Fruit fly (Drosophila melanogaster) whole organism, embryonic: Measurements from ENCODE around the gene Sgp.

Experiments used
- Adf1 ChIP-seq: fragments of 200-800 bp; sonication (Bioruptor generic); IDR thresholded peaks from 2 replicates; pipeline ENCODE4 v1.3.6; 2022; ENCODE audit warnings: missing biosample characterization, missing genetic modification characterization
- Atf6 ChIP-seq: fragments of 200-800 bp; sonication (Bioruptor generic); IDR thresholded peaks from 2 replicates; pipeline ENCODE4 v1.3.6; 2022; ENCODE audit warnings: missing biosample characterization, missing genetic modification characterization
- B-H1 ChIP-seq: fragments of 200-800 bp; sonication (Bioruptor generic); IDR thresholded peaks from 3 replicates; pipeline ENCODE4 v1.3.6; 2022; ENCODE audit warnings: missing biosample characterization, missing genetic modification characterization
- Bteb2 ChIP-seq: fragments of 200-800 bp; sonication (Bioruptor generic); optimal IDR thresholded peaks from 2 replicates; lab custom pipeline; 2016; ENCODE audit warnings: missing biosample characterization, missing genetic modification characterization
- CG10147 ChIP-seq: fragments of 200-800 bp; sonication (Bioruptor generic); optimal IDR thresholded peaks from 2 replicates; lab custom pipeline; 2019; ENCODE audit warnings: missing biosample characterization, mild to moderate bottlenecking, missing genetic modification characterization, moderate library complexity
- CG10274 ChIP-seq: fragments of 200-800 bp; sonication (Bioruptor generic); optimal IDR thresholded peaks from 3 replicates; lab custom pipeline; 2017; ENCODE audit warnings: missing biosample characterization, mild to moderate bottlenecking, missing genetic modification characterization
- CG10543 ChIP-seq: fragments of 200-800 bp; sonication (Bioruptor generic); optimal IDR thresholded peaks from 3 replicates; lab custom pipeline; 2017; ENCODE audit warnings: missing biosample characterization, mild to moderate bottlenecking, missing genetic modification characterization, moderate library complexity
- CG11456 ChIP-seq: fragments of 200-800 bp; sonication (Bioruptor generic); IDR thresholded peaks from 3 replicates; pipeline ENCODE4 v1.3.6; 2022; ENCODE audit warnings: missing biosample characterization, missing genetic modification characterization
- CG12299 ChIP-seq: fragments of 200-800 bp; sonication (Bioruptor generic); optimal IDR thresholded peaks from 2 replicates; lab custom pipeline; 2018; ENCODE audit warnings: missing biosample characterization, mild to moderate bottlenecking, missing genetic modification characterization
- CG12769 ChIP-seq: fragments of 200-800 bp; sonication (Bioruptor generic); optimal IDR thresholded peaks from 2 replicates; lab custom pipeline; 2019; ENCODE audit warnings: missing biosample characterization, mild to moderate bottlenecking, missing genetic modification characterization, moderate library complexity
- CG13287 ChIP-seq: fragments of 200-800 bp; sonication (Bioruptor generic); IDR thresholded peaks from 2 replicates; pipeline ENCODE4 v1.3.6; 2022; ENCODE audit warnings: missing biosample characterization, missing genetic modification characterization; ENCODE audit not compliant: partially characterized antibody
- CG14965 ChIP-seq: fragments of 200-800 bp; sonication (Bioruptor generic); optimal IDR thresholded peaks from 2 replicates; lab custom pipeline; 2016; ENCODE audit warnings: missing biosample characterization, missing genetic modification characterization, borderline replicate concordance
- CG15479 ChIP-seq: fragments of 200-800 bp; sonication (Bioruptor generic); optimal IDR thresholded peaks from 3 replicates; lab custom pipeline; 2019; ENCODE audit warnings: missing biosample characterization, mild to moderate bottlenecking, missing genetic modification characterization, moderate library complexity
- CG1647 ChIP-seq: fragments of 200-800 bp; sonication (Bioruptor generic); optimal IDR thresholded peaks from 3 replicates; lab custom pipeline; 2016; ENCODE audit warnings: missing biosample characterization, missing genetic modification characterization
- CG18599 ChIP-seq: fragments of 200-800 bp; sonication (Bioruptor generic); optimal IDR thresholded peaks from 3 replicates; lab custom pipeline; 2017; ENCODE audit warnings: missing biosample characterization, missing genetic modification characterization, mild to moderate bottlenecking, moderate library complexity, missing genetic modification reagents
- CG18619 ChIP-seq: fragments of 200-800 bp; sonication (Bioruptor generic); optimal IDR thresholded peaks from 3 replicates; lab custom pipeline; 2017; ENCODE audit warnings: missing biosample characterization, mild to moderate bottlenecking, missing genetic modification characterization
- CG2889 ChIP-seq: fragments of 200-800 bp; sonication (Bioruptor generic); IDR thresholded peaks from 3 replicates; pipeline ENCODE4 v1.3.6; 2022; ENCODE audit warnings: missing biosample characterization, missing genetic modification characterization
- CG31365 ChIP-seq: fragments of 200-800 bp; sonication (Bioruptor generic); optimal IDR thresholded peaks from 2 replicates; lab custom pipeline; 2018; ENCODE audit warnings: missing biosample characterization, mild to moderate bottlenecking, missing genetic modification characterization
- CG34224 ChIP-seq: fragments of 200-800 bp; sonication (Bioruptor generic); IDR thresholded peaks from 3 replicates; pipeline ENCODE4 v1.3.6; 2022; ENCODE audit warnings: missing biosample characterization, missing genetic modification characterization; ENCODE audit not compliant: partially characterized antibody
- CG3838 ChIP-seq: fragments of 200-800 bp; sonication (Bioruptor generic); optimal IDR thresholded peaks from 3 replicates; lab custom pipeline; 2016; ENCODE audit warnings: missing biosample characterization, missing genetic modification characterization
- CG4707 ChIP-seq: fragments of 200-800 bp; sonication (Bioruptor generic); optimal IDR thresholded peaks from 2 replicates; lab custom pipeline; 2018; ENCODE audit warnings: missing biosample characterization, mild to moderate bottlenecking, missing genetic modification characterization, moderate library complexity
- CG6254 ChIP-seq: fragments of 200-800 bp; sonication (Bioruptor generic); optimal IDR thresholded peaks from 3 replicates; lab custom pipeline; 2017; ENCODE audit warnings: mild to moderate bottlenecking, missing biosample characterization, missing genetic modification reagents, missing genetic modification characterization
- CG6683 ChIP-seq: fragments of 200-800 bp; sonication (Bioruptor generic); optimal IDR thresholded peaks from 2 replicates; lab custom pipeline; 2017; ENCODE audit warnings: missing biosample characterization, mild to moderate bottlenecking, missing genetic modification characterization, missing genetic modification reagents
- CG6854 ChIP-seq: fragments of 200-800 bp; sonication (Bioruptor generic); optimal IDR thresholded peaks from 3 replicates; lab custom pipeline; 2017; ENCODE audit warnings: missing biosample characterization, mild to moderate bottlenecking, missing genetic modification characterization
- CG7786 ChIP-seq: fragments of 200-800 bp; sonication (Bioruptor generic); optimal IDR thresholded peaks from 2 replicates; lab custom pipeline; 2016; ENCODE audit warnings: missing biosample characterization, missing genetic modification characterization
- CG7987 ChIP-seq: fragments of 200-800 bp; sonication (Bioruptor generic); optimal IDR thresholded peaks from 2 replicates; lab custom pipeline; 2018; ENCODE audit warnings: missing biosample characterization, mild to moderate bottlenecking, missing genetic modification characterization, moderate library complexity
- CG8089 ChIP-seq: fragments of 200-800 bp; sonication (Bioruptor generic); optimal IDR thresholded peaks from 3 replicates; lab custom pipeline; 2016; ENCODE audit warnings: missing biosample characterization, missing genetic modification characterization
- CG8924 ChIP-seq: fragments of 200-800 bp; optimal IDR thresholded peaks from 3 replicates; lab custom pipeline; 2019; ENCODE audit warnings: missing biosample characterization, mild to moderate bottlenecking, missing genetic modification characterization, moderate library complexity
- Deaf1 ChIP-seq: fragments of 200-800 bp; optimal IDR thresholded peaks from 3 replicates; lab custom pipeline; 2019; ENCODE audit warnings: missing biosample characterization, mild to moderate bottlenecking, missing genetic modification characterization, moderate library complexity
- Ets65A ChIP-seq: fragments of 200-800 bp; sonication (Bioruptor generic); peaks from one replicate; lab custom pipeline; 2016; ENCODE audit warnings: missing biosample characterization, missing genetic modification characterization
- HLH4C ChIP-seq: fragments of 200-800 bp; sonication (Bioruptor generic); IDR thresholded peaks from 3 replicates; pipeline ENCODE4 v1.3.6; 2022; ENCODE audit warnings: missing biosample characterization, missing genetic modification characterization; ENCODE audit not compliant: partially characterized antibody
- HmgZ ChIP-seq: fragments of 200-800 bp; sonication (Bioruptor generic); optimal IDR thresholded peaks from 2 replicates; lab custom pipeline; 2018; ENCODE audit warnings: missing biosample characterization, mild to moderate bottlenecking, missing genetic modification characterization
- Jarid2 ChIP-seq: fragments of 200-800 bp; sonication (Bioruptor generic); optimal IDR thresholded peaks from 3 replicates; lab custom pipeline; 2017; ENCODE audit warnings: mild to moderate bottlenecking, missing biosample characterization, missing genetic modification reagents, missing genetic modification characterization
- Meics ChIP-seq: fragments of 200-800 bp; sonication (Bioruptor generic); optimal IDR thresholded peaks from 2 replicates; lab custom pipeline; 2017; ENCODE audit warnings: missing biosample characterization, mild to moderate bottlenecking, missing genetic modification characterization
- Sox102F ChIP-seq: fragments of 200-800 bp; sonication (Bioruptor generic); optimal IDR thresholded peaks from 2 replicates; lab custom pipeline; 2018; ENCODE audit warnings: missing biosample characterization, mild to moderate bottlenecking, missing genetic modification characterization, moderate library complexity
- Spps ChIP-seq: fragments of 200-800 bp; sonication (Bioruptor generic); optimal IDR thresholded peaks from 2 replicates; lab custom pipeline; 2018; ENCODE audit warnings: missing biosample characterization, mild to moderate bottlenecking, missing genetic modification characterization
- bab2 ChIP-seq: fragments of 200-800 bp; sonication (Bioruptor generic); optimal IDR thresholded peaks from 2 replicates; lab custom pipeline; 2016; ENCODE audit warnings: missing biosample characterization, missing genetic modification characterization
- bcd ChIP-seq: fragments of 200-800 bp; sonication (Bioruptor generic); optimal IDR thresholded peaks from 2 replicates; lab custom pipeline; 2017; ENCODE audit warnings: missing biosample characterization, mild to moderate bottlenecking, missing genetic modification characterization
- cato ChIP-seq: fragments of 200-800 bp; sonication (Bioruptor generic); optimal IDR thresholded peaks from 2 replicates; lab custom pipeline; 2016; ENCODE audit warnings: missing biosample characterization, missing genetic modification characterization, borderline replicate concordance
- chif ChIP-seq, 2 experiments: fragments of 200-800 bp; sonication (Bioruptor generic); optimal IDR thresholded peaks; 3 replicates each; lab custom pipeline; 2016; ENCODE audit warnings: missing biosample characterization in 2 of 2, missing genetic modification characterization in 2 of 2
- fd3F ChIP-seq: fragments of 200-800 bp; sonication (Bioruptor generic); optimal IDR thresholded peaks from 2 replicates; lab custom pipeline; 2018; ENCODE audit warnings: missing biosample characterization, mild to moderate bottlenecking, missing genetic modification characterization, moderate library complexity
- kah ChIP-seq: fragments of 200-800 bp; sonication (Bioruptor generic); optimal IDR thresholded peaks from 2 replicates; lab custom pipeline; 2018; ENCODE audit warnings: missing biosample characterization, mild to moderate bottlenecking, missing genetic modification characterization
- odd ChIP-seq: fragments of 200-800 bp; sonication (Bioruptor generic); optimal IDR thresholded peaks from 2 replicates; lab custom pipeline; 2017; ENCODE audit warnings: missing biosample characterization, mild to moderate bottlenecking, missing genetic modification characterization
- p53 ChIP-seq: fragments of 200-800 bp; sonication (Bioruptor generic); optimal IDR thresholded peaks from 2 replicates; lab custom pipeline; 2016; ENCODE audit warnings: missing biosample characterization, missing genetic modification characterization
- pan ChIP-seq, 4 experiments: fragments of >200 bp in 3 of 4; fragments of 200-800 bp in 1 of 4; sonication (Bioruptor generic) in 1 of 4; optimal IDR thresholded peaks in 3 of 4; IDR thresholded peaks in 1 of 4; 2 replicates each; pipeline versions ENCODE4 v1.3.6 to Lab custom; 2017 to 2022; ENCODE audit warnings: missing biosample characterization in 2 of 4, missing genetic modification characterization in 2 of 4, mixed read lengths in 1 of 4
- slp2 ChIP-seq: fragments of 200-800 bp; sonication (Bioruptor generic); optimal IDR thresholded peaks from 2 replicates; lab custom pipeline; 2016; ENCODE audit warnings: missing biosample characterization, missing genetic modification characterization
- sqz ChIP-seq: fragments of 200-800 bp; sonication (Bioruptor generic); optimal IDR thresholded peaks from 3 replicates; lab custom pipeline; 2018; ENCODE audit warnings: missing biosample characterization, mild to moderate bottlenecking, missing genetic modification characterization
- unpg ChIP-seq: fragments of 200-800 bp; sonication (Bioruptor generic); optimal IDR thresholded peaks from 3 replicates; lab custom pipeline; 2018; ENCODE audit warnings: missing biosample characterization, mild to moderate bottlenecking, missing genetic modification characterization, moderate library complexity
- usp ChIP-seq: fragments of >200 bp; optimal IDR thresholded peaks from 2 replicates; lab custom pipeline; 2017; ENCODE audit warnings: missing biosample characterization, missing genetic modification characterization
- zen2 ChIP-seq: fragments of 200-800 bp; sonication (Bioruptor generic); IDR thresholded peaks from 3 replicates; pipeline ENCODE4 v1.3.6; 2022; ENCODE audit warnings: missing biosample characterization, missing genetic modification characterization; ENCODE audit not compliant: partially characterized antibody

Gene Sgp

dm6 chr2L:8528318-8528717 is 8.8 kb downstream of the Sgp start, which contains the start of the genes lmgA and lmgB (continued):
- TF ChIP-seq CG10274 (GFP tag; lab: Kevin White, UChicago), result no peak
- no peak for TF ChIP-seq chif (GFP tag; optimal IDR thresholded peaks at IDR 0.05; lab: Kevin White, UChicago)
- TF ChIP-seq CG12769 (tag; lab: Kevin White, UChicago), result no peak
- TF ChIP-seq pan (optimal IDR thresholded peaks at IDR 0.05; lab: Kevin White, UChicago), result no peak
- TF ChIP-seq pan (GFP tag; optimal IDR thresholded peaks at IDR 0.05 in 1 of 2, IDR thresholded peaks at IDR 0.05 in 1 of 2), result peak in 1 of 2 experiments; percentile 47
- no peak for TF ChIP-seq p53
- TF ChIP-seq Atf6, result no peak
- no peak for TF ChIP-seq CG6254 (GFP tag; lab: Kevin White, UChicago)
- peak; percentile 29 for TF ChIP-seq CG1647 (GFP tag; lab: Kevin White, UChicago)
- TF ChIP-seq CG7987 (GFP tag; lab: Kevin White, UChicago), result no peak
- no peak for TF ChIP-seq slp2 (GFP tag; lab: Kevin White, UChicago)
- TF ChIP-seq Spps, result no peak
- TF ChIP-seq HmgZ, result peak; percentile 76
- no peak for TF ChIP-seq CG14965 (GFP tag; lab: Kevin White, UChicago)
- no peak for TF ChIP-seq CG6854 (GFP tag; lab: Kevin White, UChicago)
- no peak for TF ChIP-seq B-H1 (GFP tag; lab: Robert Waterston, UW)
- peak; percentile 36 for TF ChIP-seq Sox102F (GFP tag; lab: Kevin White, UChicago)
- peak; percentile 12 for TF ChIP-seq unpg (GFP tag; lab: Kevin White, UChicago)
- peak; percentile 97 for TF ChIP-seq HLH4C (GFP tag; lab: Robert Waterston, UW)
- no peak for TF ChIP-seq Adf1 (GFP tag; lab: Robert Waterston, UW)
- TF ChIP-seq odd, result no peak
- TF ChIP-seq bcd (GFP tag; lab: Kevin White, UChicago), result peak; percentile 58
- peak; percentile 89 for TF ChIP-seq CG13287 (GFP tag; lab: Robert Waterston, UW)
- TF ChIP-seq CG3838, result no peak
- no peak for TF ChIP-seq CG2889
- TF ChIP-seq CG18619 (GFP tag; lab: Kevin White, UChicago), result no peak
- TF ChIP-seq CG7786, result no peak
- TF ChIP-seq CG12299 (tag; lab: Kevin White, UChicago), result no peak
- TF ChIP-seq Ets65A (GFP tag; lab: Kevin White, UChicago), result peak; percentile 66
- TF ChIP-seq kah (GFP tag; lab: Kevin White, UChicago), result no peak
- no peak for TF ChIP-seq CG8089 (GFP tag; lab: Kevin White, UChicago)
- peak; percentile 16; the same call in 1 of the 3 replicates for TF ChIP-seq CG11456 (GFP tag; lab: Robert Waterston, UW)
- no peak for TF ChIP-seq usp (GFP tag; lab: Kevin White, UChicago)
- TF ChIP-seq sqz (GFP tag; lab: Kevin White, UChicago), result no peak
- TF ChIP-seq cato (GFP tag; lab: Kevin White, UChicago), result no peak
- no peak for TF ChIP-seq Jarid2 (GFP tag; lab: Kevin White, UChicago)
- TF ChIP-seq zen2 (GFP tag; lab: Robert Waterston, UW), result peak; percentile 76
- no peak for TF ChIP-seq Bteb2 (GFP tag; lab: Kevin White, UChicago)
- TF ChIP-seq CG34224 (GFP tag; lab: Robert Waterston, UW), result peak; percentile 75
- TF ChIP-seq CG15479 (GFP tag; lab: Kevin White, UChicago), result no peak
- no peak for TF ChIP-seq CG10543 (GFP tag; lab: Kevin White, UChicago)
- no peak for TF ChIP-seq bab2
- TF ChIP-seq Deaf1 (tag; lab: Kevin White, UChicago), result no peak
- no peak for TF ChIP-seq CG18599 (GFP tag; lab: Kevin White, UChicago)
- no peak for TF ChIP-seq fd3F (GFP tag; lab: Kevin White, UChicago)
- no peak for TF ChIP-seq CG4707 (GFP tag; lab: Kevin White, UChicago)
- no peak for TF ChIP-seq CG8924
- peak; percentile 94 for TF ChIP-seq CG31365 (tag; lab: Kevin White, UChicago)
- TF ChIP-seq CG10147 (GFP tag; lab: Kevin White, UChicago), result peak; percentile 8
- no peak for TF ChIP-seq CG6683 (GFP tag; lab: Kevin White, UChicago)
- TF ChIP-seq Meics, result no peak
